Fruit fly (Drosophila melanogaster): ENCODE measurements around the gene Acbp5.

The Acbp5 gene

dm6 chr3L:8787240-8787639 is 1.1 kb downstream of the Acbp5 start:
- TF ChIP-seq CG17801 (GFP tag; optimal IDR thresholded peaks at IDR 0.05; ENCODE audit: partially characterized antibody) = no peak

- TF ChIP-seq CG17801 (GFP tag; optimal IDR thresholded peaks at IDR 0.05; ENCODE audit: partially characterized antibody) = no peak
These were observed 5.0 kb downstream of the Acbp5 start for dm6 chr3L:8783299-8783698.

- TF ChIP-seq CG17801 (GFP tag; optimal IDR thresholded peaks at IDR 0.05; ENCODE audit: partially characterized antibody) = no peak
These were observed 6.4 kb downstream of the Acbp5 start for dm6 chr3L:8781993-8782392.

- TF ChIP-seq CG17801 (GFP tag; optimal IDR thresholded peaks at IDR 0.05; ENCODE audit: partially characterized antibody) = no peak
These were observed 7.5 kb downstream of the Acbp5 start for dm6 chr3L:8780723-8781296.

- no peak for TF ChIP-seq CG17801 (GFP tag; optimal IDR thresholded peaks at IDR 0.05; ENCODE audit: partially characterized antibody)
These were observed 10.9 kb downstream of the Acbp5 start for dm6 chr3L:8777313-8777924.

- peak; percentile 85 for TF ChIP-seq CG17801 (GFP tag; optimal IDR thresholded peaks at IDR 0.05; ENCODE audit: partially characterized antibody)
These were observed 13.2 kb downstream of the Acbp5 start for dm6 chr3L:8774974-8775731.

- no peak for TF ChIP-seq CG17801 (GFP tag; optimal IDR thresholded peaks at IDR 0.05; ENCODE audit: partially characterized antibody)
These were observed 14.6 kb downstream of the Acbp5 start for dm6 chr3L:8773713-8774112.

dm6 chr3L:8772998-8773684 is 15.2 kb downstream of the Acbp5 start:
- TF ChIP-seq CG17801 (GFP tag; optimal IDR thresholded peaks at IDR 0.05; ENCODE audit: partially characterized antibody) = peak; percentile 85

- TF ChIP-seq CG17801 (GFP tag; optimal IDR thresholded peaks at IDR 0.05; ENCODE audit: partially characterized antibody) = no peak
These were observed 17.6 kb downstream of the Acbp5 start for dm6 chr3L:8770616-8771229.

dm6 chr3L:8767876-8768275 is 20.5 kb downstream of the Acbp5 start:
- peak; percentile 96 for TF ChIP-seq CG17801 (GFP tag; optimal IDR thresholded peaks at IDR 0.05; ENCODE audit: partially characterized antibody)

- TF ChIP-seq CG17801 (GFP tag; optimal IDR thresholded peaks at IDR 0.05; ENCODE audit: partially characterized antibody) = peak; percentile 90
These were observed 22.3 kb downstream of the Acbp5 start for dm6 chr3L:8765969-8766538.

dm6 chr3L:8765493-8765892 is 22.9 kb downstream of the Acbp5 start:
- TF ChIP-seq CG17801 (GFP tag; optimal IDR thresholded peaks at IDR 0.05; ENCODE audit: partially characterized antibody) = no peak

- TF ChIP-seq CG17801 (GFP tag; optimal IDR thresholded peaks at IDR 0.05; ENCODE audit: partially characterized antibody) = peak; percentile 13
These were observed 24.6 kb downstream of the Acbp5 start for dm6 chr3L:8763794-8764193.

dm6 chr3L:8763037-8763454 is 25.3 kb downstream of the Acbp5 start:
- peak; percentile 24 for TF ChIP-seq CG17801 (GFP tag; optimal IDR thresholded peaks at IDR 0.05; ENCODE audit: partially characterized antibody)

dm6 chr3L:8755689-8756088 is 32.7 kb downstream of the Acbp5 start, which contains the start of gene CG6576:
Gene CG6576 (plus strand): TSS chr3L:8755989.
- TF ChIP-seq CG17801 (GFP tag; optimal IDR thresholded peaks at IDR 0.05; ENCODE audit: partially characterized antibody) = no peak

All from ovary, adult (tissue).